Fruit fly (Drosophila melanogaster) whole organism, embryonic: ENCODE measurements around the gene dUTPase.

Experiments used
- CG10321 ChIP-seq: fragments of 200-800 bp; sonication (Bioruptor generic); IDR thresholded peaks from 2 replicates; pipeline ENCODE4 v1.3.6; 2022; ENCODE audit warnings: missing biosample characterization, missing genetic modification characterization
- CG12104 ChIP-seq: fragments of 200-800 bp; sonication (Bioruptor generic); optimal IDR thresholded peaks from 3 replicates; lab custom pipeline; 2016; ENCODE audit warnings: missing biosample characterization, missing genetic modification characterization
- CG2678 ChIP-seq: fragments of 200-800 bp; sonication (Bioruptor generic); optimal IDR thresholded peaks from 3 replicates; lab custom pipeline; 2019; ENCODE audit warnings: missing biosample characterization, mild to moderate bottlenecking, missing genetic modification characterization, moderate library complexity
- CG3407 ChIP-seq: fragments of 200-800 bp; sonication (Bioruptor generic); optimal IDR thresholded peaks from 2 replicates; lab custom pipeline; 2018; ENCODE audit warnings: missing biosample characterization, mild to moderate bottlenecking, missing genetic modification characterization
- CG4328 ChIP-seq: fragments of 200-800 bp; sonication (Bioruptor generic); optimal IDR thresholded peaks from 3 replicates; lab custom pipeline; 2017; ENCODE audit warnings: missing biosample characterization, missing genetic modification reagents, missing genetic modification characterization
- HLH4C ChIP-seq: fragments of 200-800 bp; sonication (Bioruptor generic); IDR thresholded peaks from 3 replicates; pipeline ENCODE4 v1.3.6; 2022; ENCODE audit warnings: missing biosample characterization, missing genetic modification characterization; ENCODE audit not compliant: partially characterized antibody
- Med ChIP-seq: fragments of 200-800 bp; sonication (Bioruptor generic); peaks from one replicate; lab custom pipeline; 2016; ENCODE audit warnings: missing biosample characterization, missing genetic modification characterization, mild to moderate bottlenecking, inconsistent platforms, moderate library complexity
- Opbp ChIP-seq: fragments of 200-800 bp; sonication (Bioruptor generic); IDR thresholded peaks from 3 replicates; pipeline ENCODE4 v1.3.6; 2022; ENCODE audit warnings: missing biosample characterization, missing genetic modification characterization; ENCODE audit not compliant: partially characterized antibody
- dpn ChIP-seq, 2 experiments: fragments of 200-800 bp; sonication (Bioruptor generic); optimal IDR thresholded peaks; 3 replicates each; lab custom pipeline; 2016; ENCODE audit warnings: missing biosample characterization in 2 of 2, missing genetic modification characterization in 2 of 2
- jumu ChIP-seq: fragments of 200-800 bp; sonication (Bioruptor generic); optimal IDR thresholded peaks from 3 replicates; lab custom pipeline; 2016; ENCODE audit warnings: missing biosample characterization, missing genetic modification characterization

DNA sequence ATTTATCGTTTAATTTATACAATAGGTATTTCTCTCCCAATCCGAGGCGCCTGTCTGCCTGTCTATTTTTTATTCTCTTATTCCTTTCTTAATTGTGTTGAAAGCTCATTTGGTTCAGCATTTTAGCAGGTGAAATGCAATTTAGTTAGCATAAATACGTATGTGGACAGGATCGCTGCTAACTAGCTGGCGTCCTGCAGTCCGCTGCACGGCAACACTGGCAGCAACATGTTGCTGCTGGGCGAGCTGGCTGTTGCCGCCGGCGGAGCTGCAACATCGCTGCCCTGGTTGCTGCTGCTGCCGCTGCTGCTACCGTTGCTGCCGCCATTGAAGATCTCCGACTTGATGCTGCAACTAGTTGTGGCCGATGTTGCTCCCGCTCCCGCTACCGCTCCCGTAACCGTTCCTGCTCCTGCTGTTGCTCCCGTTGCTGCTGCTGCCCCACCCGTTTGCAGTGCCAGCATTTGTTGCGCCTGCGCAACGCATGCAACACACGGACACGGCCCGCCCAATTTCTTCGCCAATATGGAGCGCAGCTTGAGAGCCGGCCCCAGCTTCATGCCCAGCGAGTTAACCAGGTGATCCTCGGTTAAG is 3.0 kb downstream of the dUTPase start:
- TF ChIP-seq jumu (GFP tag; lab: Kevin White, UChicago): no peak
- no peak for TF ChIP-seq dpn (GFP tag; optimal IDR thresholded peaks at IDR 0.05; lab: Kevin White, UChicago)
- no peak for TF ChIP-seq CG3407 (GFP tag; lab: Kevin White, UChicago)
- no peak for TF ChIP-seq CG12104 (GFP tag; lab: Kevin White, UChicago)
- TF ChIP-seq Opbp: no peak
- TF ChIP-seq HLH4C (GFP tag; lab: Robert Waterston, UW): no peak
- TF ChIP-seq CG10321 (GFP tag; lab: Robert Waterston, UW): no peak
- TF ChIP-seq CG4328 (GFP tag; lab: Kevin White, UChicago): no peak
- TF ChIP-seq Med (GFP tag; lab: Kevin White, UChicago): peak; percentile 44
- no peak for TF ChIP-seq CG2678
